Fruit fly (Drosophila melanogaster) whole organism, wandering third instar larva: ENCODE data around the gene Glg1.

Experiments
- Dfd ChIP-seq: fragments of >200 bp; optimal IDR thresholded peaks from 2 replicates; lab custom pipeline; 2017; ENCODE audit warnings: missing biosample characterization, missing genetic modification characterization
- Myc ChIP-seq: fragments of >200 bp; optimal IDR thresholded peaks from 2 replicates; lab custom pipeline; 2017
- N ChIP-seq: fragments of >200 bp; optimal IDR thresholded peaks from 2 replicates; lab custom pipeline; 2018; ENCODE audit warnings: missing biosample characterization, missing external identifiers, missing genetic modification characterization
- OdsH ChIP-seq: fragments of 200-800 bp; sonication (Bioruptor generic); optimal IDR thresholded peaks from 2 replicates; lab custom pipeline; 2016; ENCODE audit warnings: missing biosample characterization, mild to moderate bottlenecking, missing genetic modification characterization
- dmrt93B ChIP-seq: fragments of 200-800 bp; sonication (Bioruptor generic); optimal IDR thresholded peaks from 2 replicates; lab custom pipeline; 2018; ENCODE audit warnings: missing biosample characterization, mild to moderate bottlenecking, missing genetic modification characterization
- foxo ChIP-seq, 2 experiments: fragments of 200-800 bp; sonication (Bioruptor generic); optimal IDR thresholded peaks; 2 replicates in 1 of 2; 3 replicates in 1 of 2; lab custom pipeline; 2016 to 2017; ENCODE audit warnings: missing biosample characterization in 2 of 2, missing genetic modification characterization in 2 of 2
- fru ChIP-seq: fragments of 200-800 bp; sonication (Bioruptor generic); optimal IDR thresholded peaks from 3 replicates; lab custom pipeline; 2016; ENCODE audit warnings: missing biosample characterization, mild to moderate bottlenecking, missing genetic modification characterization
- pan ChIP-seq: fragments of >200 bp; optimal IDR thresholded peaks from 2 replicates; lab custom pipeline; 2017
- psq ChIP-seq: fragments of 200-800 bp; sonication (Bioruptor generic); optimal IDR thresholded peaks from 3 replicates; lab custom pipeline; 2017; ENCODE audit warnings: missing biosample characterization, mild to moderate bottlenecking, missing genetic modification characterization, moderate library complexity
- usp ChIP-seq: fragments of >200 bp; optimal IDR thresholded peaks from 2 replicates; lab custom pipeline; 2017; ENCODE audit warnings: missing biosample characterization, missing genetic modification characterization

DNA sequence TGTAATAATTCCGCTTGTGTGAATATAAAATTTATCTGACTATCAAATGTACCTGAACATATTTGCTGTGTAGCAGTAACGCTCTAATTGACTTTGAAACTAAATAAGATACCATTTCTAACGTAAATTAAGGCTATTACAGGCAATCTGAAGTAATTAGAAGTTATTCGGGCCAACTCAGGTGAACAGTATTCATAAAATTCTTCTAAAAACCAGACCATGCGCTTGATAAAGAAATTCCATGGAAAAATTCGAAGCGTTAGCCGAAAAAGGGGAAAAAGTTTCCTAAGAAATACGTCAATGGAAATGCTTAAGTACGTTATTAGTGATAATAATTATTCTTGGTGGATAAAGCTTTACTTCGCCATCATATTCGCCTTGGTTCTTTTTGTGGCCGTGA lies 27.0 kb upstream of the Glg1 start, which contains the start of gene ppk5:
- TF ChIP-seq dmrt93B (GFP tag; lab: Kevin White, UChicago) (no peak), usp (no peak), OdsH (GFP tag; lab: Kevin White, UChicago) (no peak), Dfd (GFP tag; lab: Kevin White, UChicago) (no peak), foxo (GFP tag; optimal IDR thresholded peaks at IDR 0.05; lab: Kevin White, UChicago) (no peak), psq (no peak), fru (GFP tag; lab: Kevin White, UChicago) (no peak), N (GFP tag; lab: Kevin White, UChicago) (no peak), Myc (lab: Kevin White, UChicago) (no peak), pan (no peak)
